Fruit fly (Drosophila melanogaster): ENCODE data around the gene CG31323.

The CG31323 gene

dm6 chr3R:26121108-26121507 is 49.5 kb upstream of the CG31323 start (continued):
- no peak for TF ChIP-seq crol (GFP tag; IDR thresholded peaks at IDR 0.05)
- TF ChIP-seq eve (GFP tag; optimal IDR thresholded peaks at IDR 0.05) = no peak

dm6 chr3R:26121785-26122184 is 48.9 kb upstream of the CG31323 start:
- TF ChIP-seq CG12104 (GFP tag; optimal IDR thresholded peaks at IDR 0.05) (no peak), kah (GFP tag; optimal IDR thresholded peaks at IDR 0.05) (no peak), D19A (tag; optimal IDR thresholded peaks at IDR 0.05) (no peak), CG11247 (GFP tag; IDR thresholded peaks at IDR 0.05) (0 out of 2 replicates have a peak, but pooled peaks have one; percentile 23), Aef1 (GFP tag; IDR thresholded peaks at IDR 0.05) (peak; percentile 14; the same call in 1 of the 3 replicates), wdn (GFP tag; IDR thresholded peaks at IDR 0.05) (peak; percentile 54), Nf-YB (GFP tag; optimal IDR thresholded peaks at IDR 0.05) (no peak), CG30403 (GFP tag; optimal IDR thresholded peaks at IDR 0.05) (peak; percentile 62), ara (GFP tag; IDR thresholded peaks at IDR 0.05) (no peak), chif (GFP tag; optimal IDR thresholded peaks at IDR 0.05) (peak; percentile 7 to 50), Nf-YA (GFP tag; IDR thresholded peaks at IDR 0.05) (peak; percentile 21; the same call in 1 of the 2 replicates), CG2678 (tag; optimal IDR thresholded peaks at IDR 0.05) (peak; percentile 38), C15 (GFP tag; IDR thresholded peaks at IDR 0.05) (no peak), CG7987 (GFP tag; optimal IDR thresholded peaks at IDR 0.05) (no peak), ems (GFP tag; optimal IDR thresholded peaks at IDR 0.05) (no peak), CG4707 (GFP tag; optimal IDR thresholded peaks at IDR 0.05) (no peak), Fer2 (tag; optimal IDR thresholded peaks at IDR 0.05) (no peak), CTCF (GFP tag; optimal IDR thresholded peaks at IDR 0.05) (no peak), CG4820 (GFP tag; optimal IDR thresholded peaks at IDR 0.05) (no peak), tll (GFP tag; optimal IDR thresholded peaks at IDR 0.05) (no peak), CG10147 (GFP tag; optimal IDR thresholded peaks at IDR 0.05) (peak; percentile 13), tin (GFP tag; optimal IDR thresholded peaks at IDR 0.05) (peak; percentile 8), CG9817 (tag; optimal IDR thresholded peaks at IDR 0.05) (peak; percentile 22), odd (GFP tag; optimal IDR thresholded peaks at IDR 0.05) (no peak), CG5245 (GFP tag; optimal IDR thresholded peaks at IDR 0.05) (no peak), PHDP (tag; optimal IDR thresholded peaks at IDR 0.05) (peak; percentile 53), dm (GFP tag; optimal IDR thresholded peaks at IDR 0.05) (no peak), Dek (tag; optimal IDR thresholded peaks at IDR 0.05) (peak; percentile 8), usp (GFP tag; optimal IDR thresholded peaks at IDR 0.05) (no peak), E2f1 (GFP tag; IDR thresholded peaks at IDR 0.05) (peak; percentile 62), Lim3 (GFP tag; IDR thresholded peaks at IDR 0.05) (no peak), Oli (tag; optimal IDR thresholded peaks at IDR 0.05) (peak; percentile 55), CG18599 (GFP tag; optimal IDR thresholded peaks at IDR 0.05) (peak; percentile 59), cato (GFP tag; optimal IDR thresholded peaks at IDR 0.05; ENCODE audit: borderline replicate concordance) (no peak), Antp (GFP tag; optimal IDR thresholded peaks at IDR 0.05) (no peak), mld (GFP tag; IDR thresholded peaks at IDR 0.05; ENCODE audit: partially characterized antibody) (no peak), CG7786 (GFP tag; optimal IDR thresholded peaks at IDR 0.05) (peak; percentile 21), aop (GFP tag; IDR thresholded peaks at IDR 0.05) (0 out of 2 replicates have a peak, but pooled peaks have one; percentile 11), CG10959 (GFP tag; IDR thresholded peaks at IDR 0.05) (no peak), CG3163 (GFP tag; optimal IDR thresholded peaks at IDR 0.05) (no peak), CG9215 (GFP tag; IDR thresholded peaks at IDR 0.05) (no peak), ab (GFP tag; optimal IDR thresholded peaks at IDR 0.05) (no peak), CG2120 (GFP tag; optimal IDR thresholded peaks at IDR 0.05) (peak; percentile 67), Myb (GFP tag; optimal IDR thresholded peaks at IDR 0.05) (peak; percentile 11), fd96Cb (tag; optimal IDR thresholded peaks at IDR 0.05) (peak; percentile 11), Kr (GFP tag; optimal IDR thresholded peaks at IDR 0.05) (no peak), lab (GFP tag; optimal IDR thresholded peaks at IDR 0.05) (peak; percentile 73), CG17385 (GFP tag; optimal IDR thresholded peaks at IDR 0.05) (peak; percentile 4)
